Worm (Caenorhabditis elegans) whole organism, late embryonic: ENCODE data around the gene pak-1.

ENCODE experiments used
- ahr-1 ChIP-seq: sonication (generic microtip); optimal IDR thresholded peaks from 2 replicates; lab custom pipeline; 2016; ENCODE audit warnings: missing genetic modification characterization, missing compliant biosample characterization
- fkh-10 ChIP-seq: fragments of 150-350 bp; optimal IDR thresholded peaks from 2 replicates; lab custom pipeline; 2014; ENCODE audit warnings: missing biosample characterization, missing genetic modification reagents, missing genetic modification characterization
- unc-86 ChIP-seq: sonication (generic microtip); optimal IDR thresholded peaks from 2 replicates; lab custom pipeline; 2016; ENCODE audit warnings: missing genetic modification characterization, missing compliant biosample characterization

DNA sequence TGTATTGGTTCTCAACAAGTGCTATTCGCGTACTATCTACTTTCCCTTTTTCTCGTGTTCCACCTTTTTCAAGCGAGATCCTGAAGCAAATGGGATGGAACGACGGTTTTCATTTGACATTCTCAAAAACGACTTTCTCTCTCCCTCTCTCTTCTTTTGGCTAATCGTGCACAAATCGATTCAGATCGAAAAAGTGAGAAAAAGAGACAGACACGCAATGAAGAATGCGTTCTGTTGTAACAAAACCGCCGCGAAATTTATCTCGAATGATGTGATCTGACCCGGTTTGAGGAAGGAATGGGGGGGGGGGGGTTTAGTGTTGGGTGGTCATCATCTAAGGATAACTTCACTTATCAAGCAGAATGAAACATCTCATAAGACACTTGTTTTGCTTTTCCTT, 16.0 kb upstream of the pak-1 start:
- no peak for TF ChIP-seq unc-86
- TF ChIP-seq fkh-10 (GFP tag; lab: Kevin White, UChicago) = no peak
- no peak for TF ChIP-seq ahr-1 (tag; lab: Kevin White, UChicago)
